Worm (Caenorhabditis elegans): ENCODE measurements around the gene F49F1.15.

DNA sequence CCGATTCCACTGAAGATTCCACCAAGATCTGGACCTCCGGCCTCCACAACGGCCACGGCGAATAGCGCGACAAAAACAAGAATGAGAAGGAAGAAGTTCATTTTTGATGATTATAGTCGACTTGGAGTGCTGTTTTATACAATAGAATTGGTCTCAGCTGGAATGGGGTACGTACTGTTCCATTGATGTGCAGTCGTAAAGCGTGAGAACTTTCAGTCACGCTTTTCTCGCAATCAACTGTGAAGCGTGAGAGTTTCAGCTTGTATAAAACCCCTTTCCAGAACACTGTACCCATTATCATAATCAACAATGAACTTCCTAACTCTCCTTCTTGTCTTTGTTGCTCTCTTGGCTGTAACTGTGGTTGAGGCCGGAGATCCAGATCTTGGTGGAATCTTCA is 1.2 kb upstream of the F49F1.15 start, which contains the start of the genes F49F1.4 and F49F1.2:
- TF ChIP-seq ztf-23 (GFP tag; IDR thresholded peaks at IDR 0.05) (no peak), flt-1 (GFP tag; IDR thresholded peaks at IDR 0.05) (no peak), ztf-29 (GFP tag; IDR thresholded peaks at IDR 0.05) (no peak), cog-1 (tag; optimal IDR thresholded peaks at IDR 0.05) (no peak), klf-2 (GFP tag; conservative IDR thresholded peaks at IDR 0.05) (no peak), T22C8.4 (GFP tag; IDR thresholded peaks at IDR 0.05) (no peak), med-1 (GFP tag; optimal IDR thresholded peaks at IDR 0.05; ENCODE audit: insufficient read depth) (no peak), ref-1 (GFP tag; conservative IDR thresholded peaks at IDR 0.05) (no peak), tab-1 (GFP tag; IDR thresholded peaks at IDR 0.05) (no peak)

Data from whole organism, midembryonic.